Worm (Caenorhabditis elegans): Measurements from ENCODE around the gene ooc-3.

- no peak for TF ChIP-seq tbx-11 (GFP tag; IDR thresholded peaks at IDR 0.05)
- TF ChIP-seq pes-1 (GFP tag; IDR thresholded peaks at IDR 0.05), result peak; percentile 54; the same call in 1 of the 2 replicates
- TF ChIP-seq hmbx-1 (tag; optimal IDR thresholded peaks at IDR 0.05), result no peak
- TF ChIP-seq ama-1 (optimal IDR thresholded peaks at IDR 0.05), result no peak
- no peak for TF ChIP-seq ceh-13 (GFP tag; optimal IDR thresholded peaks at IDR 0.05)
Observed at ce11 chrII:11453025-11453424, 42.1 kb downstream of the ooc-3 start, which contains the start of gene rsp-1.

All from whole organism, early embryonic.